Fruit fly (Drosophila melanogaster) whole organism, embryonic: ENCODE measurements around the gene abo.
A peak's percentile ranks its signal among the peaks of the same experiment; 100 is the strongest.

Experiments
- Blimp-1 ChIP-seq: fragments of 200-800 bp; sonication (Bioruptor generic); optimal IDR thresholded peaks from 3 replicates; lab custom pipeline; 2018; ENCODE audit warnings: missing biosample characterization, missing genetic modification characterization, mild to moderate bottlenecking, moderate library complexity, missing genetic modification reagents
- CG11247 ChIP-seq: fragments of 200-800 bp; sonication (Bioruptor generic); IDR thresholded peaks from 2 replicates; pipeline ENCODE4 v1.3.6; 2022; ENCODE audit warnings: missing biosample characterization, missing genetic modification characterization
- CG12071 ChIP-seq: fragments of 200-800 bp; sonication (Bioruptor generic); optimal IDR thresholded peaks from 3 replicates; lab custom pipeline; 2018; ENCODE audit warnings: missing biosample characterization, mild to moderate bottlenecking, missing genetic modification characterization
- CG12769 ChIP-seq: fragments of 200-800 bp; sonication (Bioruptor generic); optimal IDR thresholded peaks from 2 replicates; lab custom pipeline; 2019; ENCODE audit warnings: missing biosample characterization, mild to moderate bottlenecking, missing genetic modification characterization, moderate library complexity
- CG13775 ChIP-seq: fragments of 200-800 bp; sonication (Bioruptor generic); optimal IDR thresholded peaks from 3 replicates; lab custom pipeline; 2017; ENCODE audit warnings: missing biosample characterization, mild to moderate bottlenecking, missing genetic modification characterization
- CG14014 ChIP-seq: fragments of 200-800 bp; sonication (Bioruptor generic); IDR thresholded peaks from 2 replicates; pipeline ENCODE4 v1.3.6; 2022; ENCODE audit warnings: missing biosample characterization, missing genetic modification characterization
- CG15011 ChIP-seq: fragments of 200-800 bp; sonication (Bioruptor generic); optimal IDR thresholded peaks from 3 replicates; lab custom pipeline; 2018; ENCODE audit warnings: missing biosample characterization, mild to moderate bottlenecking, missing genetic modification characterization
- CG1602 ChIP-seq: fragments of 200-800 bp; sonication (Bioruptor generic); optimal IDR thresholded peaks from 3 replicates; lab custom pipeline; 2016; ENCODE audit warnings: missing biosample characterization, missing genetic modification characterization
- CG1603 ChIP-seq: fragments of 200-800 bp; sonication (Bioruptor generic); optimal IDR thresholded peaks from 2 replicates; lab custom pipeline; 2019; ENCODE audit warnings: missing biosample characterization, mild to moderate bottlenecking, missing genetic modification characterization, moderate library complexity
- CG16863 ChIP-seq: fragments of 200-800 bp; sonication (Bioruptor generic); optimal IDR thresholded peaks from 3 replicates; lab custom pipeline; 2016; ENCODE audit warnings: missing biosample characterization, missing genetic modification characterization
- CG30403 ChIP-seq: fragments of 200-800 bp; sonication (Bioruptor generic); optimal IDR thresholded peaks from 3 replicates; lab custom pipeline; 2016; ENCODE audit warnings: missing biosample characterization, missing genetic modification characterization
- CG31365 ChIP-seq: fragments of 200-800 bp; sonication (Bioruptor generic); optimal IDR thresholded peaks from 2 replicates; lab custom pipeline; 2018; ENCODE audit warnings: missing biosample characterization, mild to moderate bottlenecking, missing genetic modification characterization
- CG32532 ChIP-seq: fragments of 200-800 bp; sonication (Bioruptor generic); IDR thresholded peaks from 2 replicates; pipeline ENCODE4 v1.3.6; 2022; ENCODE audit warnings: missing biosample characterization, missing genetic modification characterization
- CG3847 ChIP-seq: fragments of 200-800 bp; sonication (Bioruptor generic); IDR thresholded peaks from 2 replicates; pipeline ENCODE4 v1.3.6; 2022; ENCODE audit warnings: missing biosample characterization, missing genetic modification characterization
- CG4360 ChIP-seq: fragments of 200-800 bp; sonication (Bioruptor generic); IDR thresholded peaks from 2 replicates; pipeline ENCODE4 v1.3.6; 2022; ENCODE audit warnings: missing biosample characterization, missing genetic modification characterization
- CG4707 ChIP-seq: fragments of 200-800 bp; sonication (Bioruptor generic); optimal IDR thresholded peaks from 2 replicates; lab custom pipeline; 2018; ENCODE audit warnings: missing biosample characterization, mild to moderate bottlenecking, missing genetic modification characterization, moderate library complexity
- CG5180 ChIP-seq: fragments of 200-800 bp; sonication (Bioruptor generic); optimal IDR thresholded peaks from 3 replicates; lab custom pipeline; 2017; ENCODE audit warnings: missing biosample characterization, missing genetic modification characterization, mild to moderate bottlenecking, moderate library complexity, missing genetic modification reagents
- CG7271 ChIP-seq: fragments of 200-800 bp; sonication (Bioruptor generic); optimal IDR thresholded peaks from 2 replicates; lab custom pipeline; 2018; ENCODE audit warnings: missing biosample characterization, mild to moderate bottlenecking, missing genetic modification characterization, moderate library complexity
- CG7372 ChIP-seq: fragments of 200-800 bp; sonication (Bioruptor generic); IDR thresholded peaks from 2 replicates; pipeline ENCODE4 v1.3.6; 2022; ENCODE audit warnings: missing biosample characterization, missing genetic modification characterization
- CG7556 ChIP-seq: fragments of 200-800 bp; sonication (Bioruptor generic); optimal IDR thresholded peaks from 2 replicates; lab custom pipeline; 2017; ENCODE audit warnings: missing biosample characterization, mild to moderate bottlenecking, missing genetic modification characterization
- CoRest ChIP-seq: fragments of 200-800 bp; sonication (Bioruptor generic); optimal IDR thresholded peaks from 3 replicates; lab custom pipeline; 2018; ENCODE audit warnings: missing biosample characterization, mild to moderate bottlenecking, missing genetic modification characterization, moderate library complexity
- D ChIP-seq, 2 experiments: fragments of 200-800 bp in 1 of 2; fragments of >200 bp in 1 of 2; sonication (Bioruptor generic) in 1 of 2; optimal IDR thresholded peaks; 2 replicates in 1 of 2; 3 replicates in 1 of 2; lab custom pipeline; 2017; ENCODE audit warnings: mild to moderate bottlenecking in 1 of 2, missing biosample characterization in 1 of 2, missing genetic modification characterization in 1 of 2, missing genetic modification reagents in 1 of 2
- Deaf1 ChIP-seq: fragments of 200-800 bp; optimal IDR thresholded peaks from 3 replicates; lab custom pipeline; 2019; ENCODE audit warnings: missing biosample characterization, mild to moderate bottlenecking, missing genetic modification characterization, moderate library complexity
- Dek ChIP-seq: fragments of 200-800 bp; sonication (Bioruptor generic); optimal IDR thresholded peaks from 3 replicates; lab custom pipeline; 2019; ENCODE audit warnings: missing biosample characterization, mild to moderate bottlenecking, missing genetic modification characterization, moderate library complexity
- Dip3 ChIP-seq: fragments of 200-800 bp; sonication (Bioruptor generic); optimal IDR thresholded peaks from 3 replicates; lab custom pipeline; 2016; ENCODE audit warnings: missing biosample characterization, missing genetic modification characterization
- E2f1 ChIP-seq: fragments of 200-800 bp; sonication (Bioruptor generic); IDR thresholded peaks from 2 replicates; pipeline ENCODE4 v1.3.6; 2022; ENCODE audit warnings: missing biosample characterization, missing genetic modification characterization
- E2f2 ChIP-seq: fragments of 200-800 bp; sonication (Bioruptor generic); IDR thresholded peaks from 2 replicates; pipeline ENCODE4 v1.3.6; 2022; ENCODE audit warnings: missing biosample characterization, missing genetic modification characterization
- Ets65A ChIP-seq: fragments of 200-800 bp; sonication (Bioruptor generic); peaks from one replicate; lab custom pipeline; 2016; ENCODE audit warnings: missing biosample characterization, missing genetic modification characterization
- Fer2 ChIP-seq: fragments of 200-800 bp; sonication (Bioruptor generic); optimal IDR thresholded peaks from 2 replicates; lab custom pipeline; 2018; ENCODE audit warnings: missing biosample characterization, mild to moderate bottlenecking, missing genetic modification characterization, moderate library complexity
- Pdp1 ChIP-seq, 2 experiments: fragments of 200-800 bp; sonication (Bioruptor generic); optimal IDR thresholded peaks; 3 replicates each; lab custom pipeline; 2016; ENCODE audit warnings: missing biosample characterization in 2 of 2, missing genetic modification characterization in 2 of 2, mild to moderate bottlenecking in 1 of 2, moderate library complexity in 1 of 2
- Poxn ChIP-seq: fragments of 200-800 bp; sonication (Bioruptor generic); IDR thresholded peaks from 2 replicates; pipeline ENCODE4 v1.3.6; 2022; ENCODE audit warnings: missing biosample characterization, missing genetic modification characterization
- Sry-δ ChIP-seq: fragments of 200-800 bp; sonication (Bioruptor generic); optimal IDR thresholded peaks from 2 replicates; lab custom pipeline; 2016; ENCODE audit warnings: missing biosample characterization, missing genetic modification characterization
- Stat92E ChIP-seq, 3 experiments: fragments of >200 bp in 2 of 3; fragments of 200-800 bp in 1 of 3; sonication (Bioruptor generic) in 1 of 3; optimal IDR thresholded peaks; 2 replicates each; lab custom pipeline; 2017 to 2019; ENCODE audit warnings: missing biosample characterization in 3 of 3, missing genetic modification characterization in 3 of 3, mild to moderate bottlenecking in 1 of 3, moderate library complexity in 1 of 3
- Usf ChIP-seq: fragments of 200-800 bp; sonication (Bioruptor generic); optimal IDR thresholded peaks from 2 replicates; lab custom pipeline; 2017; ENCODE audit warnings: missing genotype, missing biosample characterization, missing genetic modification characterization
- al ChIP-seq: fragments of 200-800 bp; sonication (Bioruptor generic); IDR thresholded peaks from 2 replicates; pipeline ENCODE4 v1.3.6; 2022; ENCODE audit warnings: missing biosample characterization, missing genetic modification characterization
- az2 ChIP-seq: fragments of 200-800 bp; sonication (Bioruptor generic); optimal IDR thresholded peaks from 3 replicates; lab custom pipeline; 2016; ENCODE audit warnings: missing biosample characterization, missing genetic modification characterization
- bcd ChIP-seq: fragments of 200-800 bp; sonication (Bioruptor generic); optimal IDR thresholded peaks from 2 replicates; lab custom pipeline; 2017; ENCODE audit warnings: missing biosample characterization, mild to moderate bottlenecking, missing genetic modification characterization
- chif ChIP-seq, 2 experiments: fragments of 200-800 bp; sonication (Bioruptor generic); optimal IDR thresholded peaks; 3 replicates each; lab custom pipeline; 2016; ENCODE audit warnings: missing biosample characterization in 2 of 2, missing genetic modification characterization in 2 of 2
- dm ChIP-seq: fragments of 200-800 bp; sonication (Bioruptor generic); optimal IDR thresholded peaks from 3 replicates; lab custom pipeline; 2016; ENCODE audit warnings: missing biosample characterization, missing genetic modification characterization
- eyg ChIP-seq: fragments of 200-800 bp; sonication (Bioruptor generic); optimal IDR thresholded peaks from 3 replicates; lab custom pipeline; 2016; ENCODE audit warnings: missing biosample characterization, missing genetic modification characterization
- fd102C ChIP-seq: fragments of 200-800 bp; sonication (Bioruptor generic); optimal IDR thresholded peaks from 2 replicates; lab custom pipeline; 2018; ENCODE audit warnings: missing biosample characterization, mild to moderate bottlenecking, missing genetic modification characterization, moderate library complexity
- fu2 ChIP-seq: fragments of 200-800 bp; sonication (Bioruptor generic); optimal IDR thresholded peaks from 2 replicates; lab custom pipeline; 2016; ENCODE audit warnings: missing biosample characterization, missing genetic modification characterization
- ham ChIP-seq: fragments of 200-800 bp; sonication (Bioruptor generic); IDR thresholded peaks from 2 replicates; pipeline ENCODE4 v1.3.6; 2022; ENCODE audit warnings: missing biosample characterization, missing genetic modification characterization
- her ChIP-seq: fragments of 200-800 bp; sonication (Bioruptor generic); optimal IDR thresholded peaks from 2 replicates; lab custom pipeline; 2016; ENCODE audit warnings: missing biosample characterization, missing genetic modification characterization
- jumu ChIP-seq: fragments of 200-800 bp; sonication (Bioruptor generic); optimal IDR thresholded peaks from 3 replicates; lab custom pipeline; 2016; ENCODE audit warnings: missing biosample characterization, missing genetic modification characterization
- nmo ChIP-seq: fragments of 200-800 bp; sonication (Bioruptor generic); optimal IDR thresholded peaks from 2 replicates; lab custom pipeline; 2018; ENCODE audit warnings: missing biosample characterization, mild to moderate bottlenecking, missing genetic modification characterization, moderate library complexity
- pnt ChIP-seq: fragments of 200-800 bp; sonication (Bioruptor generic); optimal IDR thresholded peaks from 3 replicates; lab custom pipeline; 2016; ENCODE audit warnings: missing biosample characterization, missing genetic modification characterization
- prd ChIP-seq, 3 experiments: fragments of >200 bp in 2 of 3; fragments of 200-800 bp in 1 of 3; sonication (Bioruptor generic) in 1 of 3; optimal IDR thresholded peaks in 2 of 3; IDR thresholded peaks in 1 of 3; 2 replicates in 2 of 3; 3 replicates in 1 of 3; pipeline versions ENCODE4 v1.3.6 to Lab custom; 2017 to 2022; ENCODE audit warnings: missing biosample characterization in 1 of 3, missing genetic modification characterization in 1 of 3
- salm ChIP-seq: fragments of 200-800 bp; sonication (Bioruptor generic); optimal IDR thresholded peaks from 2 replicates; lab custom pipeline; 2018; ENCODE audit warnings: missing biosample characterization, mild to moderate bottlenecking, missing genetic modification characterization
- so ChIP-seq: fragments of 200-800 bp; sonication (Bioruptor generic); IDR thresholded peaks from 3 replicates; pipeline ENCODE4 v1.3.6; 2022; ENCODE audit warnings: missing biosample characterization, missing genetic modification characterization
- twi ChIP-seq: fragments of 200-800 bp; optimal IDR thresholded peaks from 2 replicates; lab custom pipeline; 2019; ENCODE audit warnings: missing biosample characterization, mild to moderate bottlenecking, missing genetic modification characterization, moderate library complexity

abo gene

DNA sequence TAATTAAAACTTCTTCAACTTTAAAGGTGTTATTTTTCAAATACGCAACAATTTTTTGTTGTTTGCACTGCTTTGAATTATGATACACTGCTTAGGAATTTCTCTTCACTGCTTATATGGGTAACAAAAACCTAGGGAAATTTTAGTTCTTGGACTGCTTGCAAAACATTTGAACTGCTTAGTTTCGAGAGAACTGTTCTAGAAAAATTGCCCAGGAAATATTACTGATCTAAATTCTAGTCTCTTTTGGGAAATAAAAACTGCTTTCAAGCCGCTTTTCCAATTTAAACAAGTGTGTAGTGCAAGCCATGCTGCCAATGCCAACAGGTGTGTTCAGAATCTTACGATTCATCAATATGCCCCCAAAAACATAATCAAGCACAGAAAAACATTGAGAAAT is 10.6 kb downstream of the abo start (continued):
- TF ChIP-seq Usf (GFP tag; lab: Kevin White, UChicago) (no peak), CG12071 (GFP tag; lab: Kevin White, UChicago) (no peak), az2 (GFP tag; lab: Kevin White, UChicago) (no peak), CoRest (peak; percentile 61), fd102C (no peak), her (GFP tag; lab: Kevin White, UChicago) (no peak), CG31365 (peak; percentile 100), Stat92E (GFP tag; optimal IDR thresholded peaks at IDR 0.05; lab: Kevin White, UChicago) (no peak), nmo (peak; percentile 58), E2f2 (GFP tag; lab: Robert Waterston, UW) (no peak; the same call in 1 of the 2 replicates), Deaf1 (tag; lab: Kevin White, UChicago) (no peak), CG5180 (GFP tag; lab: Kevin White, UChicago) (no peak), D (optimal IDR thresholded peaks at IDR 0.05; lab: Kevin White, UChicago) (no peak), D (GFP tag; optimal IDR thresholded peaks at IDR 0.05; lab: Kevin White, UChicago) (no peak), Dip3 (GFP tag; lab: Kevin White, UChicago) (no peak), chif (GFP tag; optimal IDR thresholded peaks at IDR 0.05; lab: Kevin White, UChicago) (peak in 1 of 2 experiments; percentile 34), E2f1 (GFP tag; lab: Robert Waterston, UW) (no peak), CG15011 (GFP tag; lab: Kevin White, UChicago) (no peak), pnt (no peak), prd (optimal IDR thresholded peaks at IDR 0.05; lab: Kevin White, UChicago) (no peak), prd (GFP tag; IDR thresholded peaks at IDR 0.05; lab: Robert Waterston, UW) (no peak), eyg (GFP tag; lab: Kevin White, UChicago) (no peak), CG30403 (no peak), CG4707 (GFP tag; lab: Kevin White, UChicago) (no peak), fu2 (GFP tag; lab: Kevin White, UChicago) (no peak), CG4360 (GFP tag; lab: Robert Waterston, UW) (0 out of 2 replicates have a peak, but pooled peaks have one; percentile 22), CG13775 (GFP tag; lab: Kevin White, UChicago) (no peak), Sry-δ (GFP tag; lab: Kevin White, UChicago) (no peak), CG7271 (tag; lab: Kevin White, UChicago) (no peak), dm (peak; percentile 4), CG12769 (tag; lab: Kevin White, UChicago) (peak; percentile 2), twi (no peak), Dek (tag; lab: Kevin White, UChicago) (no peak), CG3847 (GFP tag; lab: Robert Waterston, UW) (no peak), Fer2 (tag; lab: Kevin White, UChicago) (no peak), Ets65A (GFP tag; lab: Kevin White, UChicago) (no peak), CG32532 (GFP tag; lab: Robert Waterston, UW) (no peak), Poxn (GFP tag; lab: Robert Waterston, UW) (no peak), bcd (GFP tag; lab: Kevin White, UChicago) (no peak), Pdp1 (GFP tag; optimal IDR thresholded peaks at IDR 0.05; lab: Kevin White, UChicago) (no peak), al (GFP tag; lab: Robert Waterston, UW) (no peak), CG1603 (tag; lab: Kevin White, UChicago) (peak; percentile 52), Blimp-1 (GFP tag; lab: Kevin White, UChicago) (no peak), ham (no peak), CG7372 (no peak), CG1602 (GFP tag; lab: Kevin White, UChicago) (no peak), jumu (GFP tag; lab: Kevin White, UChicago) (no peak), CG11247 (GFP tag; lab: Robert Waterston, UW) (no peak), CG16863 (no peak), so (GFP tag; lab: Robert Waterston, UW) (no peak), CG14014 (GFP tag; lab: Robert Waterston, UW) (no peak), salm (tag; lab: Kevin White, UChicago) (no peak), CG7556 (no peak)
